Fruit fly (Drosophila melanogaster): ENCODE measurements around the gene CG14414.

Gene CG14414

DNA sequence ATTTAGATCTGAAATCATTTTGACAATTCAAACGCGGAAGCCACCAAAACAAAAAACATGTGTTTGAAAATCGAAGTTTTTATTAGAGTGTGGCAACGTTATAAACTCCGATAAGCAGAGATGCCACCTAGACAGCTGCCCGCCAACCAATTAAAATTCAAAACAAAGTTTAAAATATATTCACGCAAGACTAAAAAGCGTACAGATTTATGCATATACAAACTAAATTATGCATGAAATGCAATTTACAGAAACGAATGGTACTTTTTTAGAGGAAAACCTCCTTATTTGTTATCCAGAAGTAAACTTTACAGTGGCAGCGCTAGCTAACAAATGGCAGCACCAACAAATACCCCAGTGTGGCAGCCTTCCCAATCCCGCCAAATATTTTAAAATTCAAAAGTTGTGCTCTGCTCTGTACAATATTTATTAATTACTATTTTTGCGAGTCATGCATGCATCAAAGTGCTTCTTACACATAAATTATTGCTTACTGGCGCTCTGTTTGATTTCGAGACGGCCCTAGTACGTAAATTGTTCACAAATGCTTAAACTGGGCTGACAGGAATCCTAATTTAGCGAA, 23.3 kb downstream of the CG14414 start:
- no peak for TF ChIP-seq psq (optimal IDR thresholded peaks at IDR 0.05)
- TF ChIP-seq Myc (optimal IDR thresholded peaks at IDR 0.05): no peak
- TF ChIP-seq ttk (optimal IDR thresholded peaks at IDR 0.05): no peak
- TF ChIP-seq h (optimal IDR thresholded peaks at IDR 0.05): no peak
- TF ChIP-seq insv (optimal IDR thresholded peaks at IDR 0.05): no peak
- no peak for TF ChIP-seq Sin3A (optimal IDR thresholded peaks at IDR 0.05)

dm6 chrX:14606873-14607272, 26.5 kb downstream of the CG14414 start:
- TF ChIP-seq Myc (optimal IDR thresholded peaks at IDR 0.05): no peak
- no peak for TF ChIP-seq insv (optimal IDR thresholded peaks at IDR 0.05)
- TF ChIP-seq Sin3A (optimal IDR thresholded peaks at IDR 0.05): no peak
- no peak for TF ChIP-seq h (optimal IDR thresholded peaks at IDR 0.05)
- no peak for TF ChIP-seq psq (optimal IDR thresholded peaks at IDR 0.05)
- no peak for TF ChIP-seq ttk (optimal IDR thresholded peaks at IDR 0.05)

- TF ChIP-seq Sin3A (optimal IDR thresholded peaks at IDR 0.05) (no peak), h (optimal IDR thresholded peaks at IDR 0.05) (no peak), Myc (optimal IDR thresholded peaks at IDR 0.05) (no peak), ttk (optimal IDR thresholded peaks at IDR 0.05) (no peak), insv (optimal IDR thresholded peaks at IDR 0.05) (no peak), psq (optimal IDR thresholded peaks at IDR 0.05) (no peak)
Observed at dm6 chrX:14609222-14609621, 28.8 kb downstream of the CG14414 start.

DNA sequence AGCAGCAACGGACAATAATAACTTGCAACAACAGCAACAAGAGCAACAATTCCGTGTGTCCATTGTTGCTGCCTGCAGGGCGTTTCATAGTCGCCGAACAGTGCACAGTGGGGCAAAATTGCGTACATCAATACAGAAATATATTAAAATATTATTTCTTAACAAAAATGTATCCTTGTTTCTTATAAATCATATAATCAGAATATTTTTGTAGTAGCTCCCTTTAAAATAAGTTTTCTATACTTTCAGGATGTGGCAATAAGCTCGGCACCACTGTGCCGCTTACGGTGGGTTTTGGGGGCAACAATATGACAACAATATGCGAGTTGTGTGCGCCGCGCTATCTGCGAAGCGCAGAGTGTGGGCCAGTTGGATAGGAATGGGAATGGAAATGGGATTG, 31.9 kb downstream of the CG14414 start:
- no peak for TF ChIP-seq h (optimal IDR thresholded peaks at IDR 0.05)
- no peak for TF ChIP-seq psq (optimal IDR thresholded peaks at IDR 0.05)
- TF ChIP-seq insv (optimal IDR thresholded peaks at IDR 0.05): no peak
- TF ChIP-seq Sin3A (optimal IDR thresholded peaks at IDR 0.05): no peak
- no peak for TF ChIP-seq ttk (optimal IDR thresholded peaks at IDR 0.05)
- TF ChIP-seq Myc (optimal IDR thresholded peaks at IDR 0.05): no peak

DNA sequence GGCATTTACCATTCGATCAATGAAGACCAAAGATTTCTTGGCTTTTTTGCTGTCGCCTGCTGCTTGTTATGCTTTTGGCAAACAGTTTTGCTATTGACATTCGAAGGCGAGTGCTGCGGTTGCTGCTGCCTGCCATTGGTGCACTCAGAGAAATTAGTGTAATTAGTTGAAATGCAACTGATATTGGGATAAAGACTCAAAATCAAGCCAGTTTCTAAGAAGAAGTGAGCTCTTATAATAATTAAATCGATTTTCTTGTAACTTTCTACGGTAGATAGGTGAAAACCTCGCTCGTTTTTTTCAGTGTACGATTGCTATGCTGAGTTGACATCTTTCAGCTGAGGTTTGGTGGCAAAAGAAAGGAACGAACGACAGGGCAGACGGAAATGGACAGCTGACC, 41.1 kb downstream of the CG14414 start:
- TF ChIP-seq Sin3A (optimal IDR thresholded peaks at IDR 0.05) (no peak), ttk (optimal IDR thresholded peaks at IDR 0.05) (no peak), h (optimal IDR thresholded peaks at IDR 0.05) (no peak), psq (optimal IDR thresholded peaks at IDR 0.05) (no peak), Myc (optimal IDR thresholded peaks at IDR 0.05) (no peak), insv (optimal IDR thresholded peaks at IDR 0.05) (no peak)

DNA sequence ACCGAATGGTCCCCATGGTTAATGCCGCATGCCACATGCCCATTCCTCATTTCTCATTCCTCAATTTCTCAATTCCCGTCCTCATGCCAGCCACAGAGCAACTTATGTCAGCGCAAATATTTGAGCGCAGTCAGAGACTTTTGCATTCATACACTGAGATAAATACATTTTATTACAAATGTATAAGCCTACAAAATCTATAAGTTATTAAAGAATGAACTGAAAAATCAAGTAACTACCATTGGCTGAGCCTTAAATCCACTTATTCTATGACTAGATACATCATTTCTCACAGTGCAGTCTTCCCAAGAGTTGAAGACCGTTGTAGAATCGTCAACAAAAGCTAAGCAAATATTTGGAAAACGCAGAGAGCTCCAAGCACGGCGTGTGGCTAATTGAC, 41.8 kb downstream of the CG14414 start:
- TF ChIP-seq psq (optimal IDR thresholded peaks at IDR 0.05): no peak
- no peak for TF ChIP-seq insv (optimal IDR thresholded peaks at IDR 0.05)
- TF ChIP-seq h (optimal IDR thresholded peaks at IDR 0.05): no peak
- no peak for TF ChIP-seq ttk (optimal IDR thresholded peaks at IDR 0.05)
- no peak for TF ChIP-seq Myc (optimal IDR thresholded peaks at IDR 0.05)
- no peak for TF ChIP-seq Sin3A (optimal IDR thresholded peaks at IDR 0.05)

DNA sequence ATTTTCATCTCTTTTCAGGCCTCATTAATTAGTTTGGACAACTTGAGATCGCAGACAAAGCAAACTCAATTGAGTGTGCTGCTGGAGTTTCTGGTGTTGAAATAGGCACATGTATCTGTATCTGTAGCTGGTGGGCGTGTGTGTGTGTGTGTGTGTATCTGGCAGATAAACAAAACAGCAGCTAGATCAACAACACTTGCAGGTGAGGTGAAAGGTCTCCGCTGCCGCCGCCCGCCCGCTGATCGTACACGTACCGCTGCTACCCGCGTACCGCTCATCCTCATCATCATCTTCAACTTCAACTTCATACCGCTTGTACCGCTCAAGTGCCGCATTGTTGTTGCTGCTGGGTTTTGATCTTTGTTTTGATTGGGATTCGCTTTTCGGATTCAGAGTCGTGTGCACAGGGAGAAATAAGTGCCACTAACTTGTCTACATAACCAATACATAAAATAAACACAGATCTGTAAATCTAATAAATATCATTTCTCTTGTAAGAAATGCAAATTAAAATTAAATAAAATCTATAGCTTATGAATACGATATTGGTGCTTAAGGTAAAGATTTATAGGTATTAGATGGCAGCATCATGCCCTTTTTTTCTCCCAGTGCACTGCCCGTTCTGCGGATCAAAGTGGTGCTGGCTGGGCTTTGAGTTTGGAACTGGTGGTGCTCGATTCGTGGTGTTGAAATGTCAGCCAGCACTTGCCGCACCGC, 46.8 kb downstream of the CG14414 start:
- TF ChIP-seq h (optimal IDR thresholded peaks at IDR 0.05): no peak
- no peak for TF ChIP-seq Sin3A (optimal IDR thresholded peaks at IDR 0.05)
- TF ChIP-seq psq (optimal IDR thresholded peaks at IDR 0.05): no peak
- TF ChIP-seq ttk (optimal IDR thresholded peaks at IDR 0.05): no peak
- TF ChIP-seq insv (optimal IDR thresholded peaks at IDR 0.05): no peak
- no peak for TF ChIP-seq Myc (optimal IDR thresholded peaks at IDR 0.05)

DNA sequence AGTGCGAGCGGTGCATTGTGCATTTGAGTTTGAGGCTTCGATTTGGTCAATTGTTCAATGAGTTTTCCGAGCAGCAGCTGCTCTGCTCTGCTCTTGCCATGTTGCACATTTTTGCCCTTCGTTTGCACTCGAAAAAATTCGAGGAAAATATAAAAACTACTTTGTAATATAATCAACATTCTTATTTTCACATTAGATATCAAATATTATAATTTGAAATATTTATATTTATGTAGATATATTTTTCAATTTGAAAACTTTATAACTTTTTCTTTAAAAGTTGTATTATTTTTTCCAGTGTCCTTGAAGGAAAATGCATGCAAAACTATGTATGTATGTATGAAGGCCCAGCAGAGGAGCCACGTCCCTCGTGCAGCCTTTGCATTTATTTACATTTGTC, 49.0 kb downstream of the CG14414 start:
- TF ChIP-seq Myc (optimal IDR thresholded peaks at IDR 0.05): no peak
- TF ChIP-seq h (optimal IDR thresholded peaks at IDR 0.05): no peak
- no peak for TF ChIP-seq Sin3A (optimal IDR thresholded peaks at IDR 0.05)
- TF ChIP-seq ttk (optimal IDR thresholded peaks at IDR 0.05): no peak
- no peak for TF ChIP-seq psq (optimal IDR thresholded peaks at IDR 0.05)
- no peak for TF ChIP-seq insv (optimal IDR thresholded peaks at IDR 0.05)

All from Kc167 (cell line).